Worm (Caenorhabditis elegans) whole organism, L1 larva: ENCODE measurements around the gene F40F9.10.

Source experiments
- ama-1 ChIP-seq: fragments of 150-350 bp; optimal IDR thresholded peaks from 2 replicates; lab custom pipeline; 2014
- nhr-12 ChIP-seq: sonication (generic microtip); optimal IDR thresholded peaks from 2 replicates; lab custom pipeline; 2017; ENCODE audit warnings: missing biosample characterization, missing genetic modification characterization
- rnt-1 ChIP-seq: sonication (generic microtip); optimal IDR thresholded peaks from 2 replicates; lab custom pipeline; 2016; ENCODE audit warnings: mild to moderate bottlenecking, missing genetic modification characterization, moderate library complexity, missing compliant biosample characterization
- snpc-4 ChIP-seq: fragments of 150-350 bp; optimal IDR thresholded peaks from 2 replicates; lab custom pipeline; 2014; ENCODE audit warnings: missing biosample characterization, missing genetic modification characterization
- tbx-2 ChIP-seq: sonication (generic microtip); optimal IDR thresholded peaks from 2 replicates; lab custom pipeline; 2016; ENCODE audit warnings: missing genetic modification characterization, missing compliant biosample characterization
- unc-62 ChIP-seq: fragments of 150-350 bp; optimal IDR thresholded peaks from 2 replicates; lab custom pipeline; 2014; ENCODE audit warnings: missing biosample characterization, missing genetic modification reagents, missing genetic modification characterization
- ztf-11 ChIP-seq, 2 experiments: sonication (generic microtip); optimal IDR thresholded peaks; 2 replicates each; lab custom pipeline; 2016 to 2017; ENCODE audit warnings: missing genetic modification characterization in 2 of 2, missing biosample characterization in 1 of 2, missing compliant biosample characterization in 1 of 2

ce11 chrV:9704399-9704798 is 9.0 kb downstream of the F40F9.10 start:
- TF ChIP-seq snpc-4: peak; percentile 26
- TF ChIP-seq ztf-11 (tag; optimal IDR thresholded peaks at IDR 0.05; lab: Kevin White, UChicago): no peak
- no peak for TF ChIP-seq ama-1 (lab: Kevin White, UChicago)
- no peak for TF ChIP-seq unc-62 (GFP tag; lab: Kevin White, UChicago)
- TF ChIP-seq rnt-1 (tag; lab: Kevin White, UChicago): no peak
- TF ChIP-seq tbx-2 (tag; lab: Kevin White, UChicago): no peak
- TF ChIP-seq nhr-12 (tag; lab: Kevin White, UChicago): no peak
